Fruit fly (Drosophila melanogaster): ENCODE data around the gene dsf.

The dsf gene

DNA sequence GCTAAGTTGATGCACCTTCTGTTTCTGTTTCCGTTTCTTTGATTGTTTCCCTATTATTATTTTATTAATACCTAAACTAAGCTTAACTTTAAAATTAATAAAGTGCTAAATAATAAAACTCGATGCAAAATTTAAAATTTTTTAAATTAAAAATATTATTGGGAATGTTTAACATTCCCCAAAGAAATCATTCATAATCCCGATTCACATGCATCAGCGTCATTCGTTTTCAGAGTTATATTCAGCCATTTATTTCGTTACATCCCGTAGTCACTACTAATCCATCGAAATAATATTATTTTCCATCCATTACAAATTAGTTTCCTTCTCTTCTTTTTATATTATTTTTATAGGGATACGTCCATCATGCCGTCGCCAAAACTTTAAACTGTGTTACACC, 21.8 kb downstream of the dsf start:
- no peak for TF ChIP-seq CG1620 (GFP tag; optimal IDR thresholded peaks at IDR 0.05)
- no peak for TF ChIP-seq bab1 (GFP tag; optimal IDR thresholded peaks at IDR 0.05)
- TF ChIP-seq kay (GFP tag; ENCODE audit: borderline replicate concordance), result peak; percentile 96

DNA sequence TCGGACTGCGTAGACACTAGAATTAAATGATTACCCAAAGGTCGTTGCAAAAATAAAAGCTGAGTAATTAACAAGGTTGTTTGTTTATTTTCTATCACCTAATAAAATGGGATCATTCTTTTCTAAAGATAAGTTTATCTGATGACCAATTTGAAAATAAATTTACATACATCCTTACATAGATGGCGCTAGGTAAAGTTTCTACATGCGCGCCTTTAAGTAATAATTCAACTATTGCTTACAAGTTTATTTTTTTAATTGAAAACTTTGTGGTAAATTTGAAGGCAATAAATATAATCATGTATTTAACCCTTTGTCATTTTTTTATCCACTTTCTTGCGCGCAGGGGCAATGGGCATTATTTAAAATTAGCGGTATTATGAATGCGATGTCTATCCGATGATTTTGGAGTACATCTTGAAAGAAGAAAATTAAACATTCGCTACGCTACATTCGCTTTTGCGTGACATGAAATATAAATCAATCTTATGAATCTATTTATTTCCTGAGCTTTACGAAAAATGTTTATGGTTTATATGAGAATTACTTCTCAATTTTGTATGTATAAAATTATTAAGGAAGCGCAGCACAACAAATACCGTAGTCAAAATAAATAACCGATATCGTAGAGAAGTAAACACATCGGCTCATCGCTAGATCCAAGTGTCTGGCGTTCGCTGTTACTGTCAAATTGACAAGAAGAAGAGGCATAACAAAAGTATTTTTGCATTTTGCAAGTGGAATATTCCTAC, 23.2 kb downstream of the dsf start, which contains the start of gene CG9044:
TSS of gene CG9044 (plus strand) at position 676 of the 752 bp plus-strand sequence.
- TF ChIP-seq CG12768 (GFP tag; optimal IDR thresholded peaks at IDR 0.05) (no peak), cnc (optimal IDR thresholded peaks at IDR 0.05) (no peak), CG1620 (GFP tag; optimal IDR thresholded peaks at IDR 0.05) (peak; percentile 78), Hr96 (GFP tag; optimal IDR thresholded peaks at IDR 0.05) (no peak), CG7101 (tag; optimal IDR thresholded peaks at IDR 0.05) (peak; percentile 54), bab1 (GFP tag; optimal IDR thresholded peaks at IDR 0.05) (peak; percentile 72), ovo (GFP tag; optimal IDR thresholded peaks at IDR 0.05) (peak; percentile 32), toe (GFP tag; optimal IDR thresholded peaks at IDR 0.05) (no peak), CG5204 (GFP tag; optimal IDR thresholded peaks at IDR 0.05) (peak; percentile 72), CG14711 (tag; optimal IDR thresholded peaks at IDR 0.05) (peak; percentile 51), kay (GFP tag; ENCODE audit: borderline replicate concordance) (no peak), CG33017 (tag; optimal IDR thresholded peaks at IDR 0.05) (no peak), Mnt (GFP tag; optimal IDR thresholded peaks at IDR 0.05) (peak; percentile 51), pad (GFP tag; optimal IDR thresholded peaks at IDR 0.05) (peak; percentile 71), cic (GFP tag; optimal IDR thresholded peaks at IDR 0.05) (peak; percentile 34), Clk (GFP tag; optimal IDR thresholded peaks at IDR 0.05) (peak; percentile 11), CG11617 (GFP tag; optimal IDR thresholded peaks at IDR 0.05) (peak; percentile 70), Crg-1 (GFP tag; optimal IDR thresholded peaks at IDR 0.05) (peak; percentile 34), tj (GFP tag; optimal IDR thresholded peaks at IDR 0.05) (peak; percentile 62), CG7045 (GFP tag; optimal IDR thresholded peaks at IDR 0.05) (peak; percentile 43)

DNA sequence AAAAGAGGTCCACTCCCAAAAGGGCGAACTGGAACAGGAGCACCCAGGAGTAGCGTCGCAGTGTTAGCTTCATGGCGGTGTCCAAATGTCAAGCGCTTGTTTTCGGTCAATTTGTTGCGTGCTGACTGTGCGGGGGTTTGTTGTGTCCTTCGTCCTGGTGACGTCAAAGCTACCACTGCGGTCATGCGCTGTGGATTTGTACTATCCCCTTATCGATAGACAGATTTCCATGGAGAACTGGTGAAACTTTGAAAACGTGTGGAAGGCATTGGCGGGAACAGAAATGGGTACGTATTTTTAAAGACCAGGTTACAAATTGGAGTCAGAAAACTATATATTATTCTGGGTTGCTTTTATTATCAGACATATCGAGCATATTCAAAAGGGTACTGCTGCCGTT, 30.4 kb downstream of the dsf start, which contains the start of gene CG13999:
TSS of gene CG13999 (minus strand) at position 314 of the 400 bp plus-strand sequence.
- no peak for TF ChIP-seq CG5204 (GFP tag; optimal IDR thresholded peaks at IDR 0.05)
- no peak for TF ChIP-seq cic (GFP tag; optimal IDR thresholded peaks at IDR 0.05)
- no peak for TF ChIP-seq cnc (optimal IDR thresholded peaks at IDR 0.05)
- no peak for TF ChIP-seq kay (GFP tag; ENCODE audit: borderline replicate concordance)
- no peak for TF ChIP-seq CG14711 (tag; optimal IDR thresholded peaks at IDR 0.05)
- no peak for TF ChIP-seq toe (GFP tag; optimal IDR thresholded peaks at IDR 0.05)
- TF ChIP-seq CG7101 (tag; optimal IDR thresholded peaks at IDR 0.05), result no peak

DNA sequence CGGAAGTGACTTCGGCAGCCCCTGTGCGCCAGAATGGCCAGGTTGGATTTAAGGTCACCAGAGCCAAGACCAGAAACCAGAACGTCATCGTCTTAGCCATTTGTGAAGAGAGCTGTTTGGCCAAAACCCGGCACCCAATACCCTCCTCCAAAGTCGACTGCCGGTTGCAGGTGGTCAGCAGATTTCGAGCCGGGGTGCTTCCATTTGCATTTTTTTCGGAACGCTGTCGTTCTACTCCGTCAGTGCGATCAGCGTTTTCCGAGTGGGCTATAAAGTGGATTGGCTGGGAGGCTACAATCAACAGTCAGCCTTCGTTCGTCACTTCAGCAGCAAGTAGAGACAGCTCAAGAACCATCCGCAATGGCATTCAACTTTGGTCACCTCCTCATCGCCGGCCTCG, 31.0 kb downstream of the dsf start, which contains the start of the genes CG13998 and Vm26Ab:
TSS of gene CG13998 (minus strand) at position 114 of the 400 bp plus-strand sequence.
TSS of gene Vm26Ab (plus strand) at position 299 of the 400 bp plus-strand sequence.
- TF ChIP-seq CG33017 (tag; optimal IDR thresholded peaks at IDR 0.05), result no peak
- TF ChIP-seq kay (GFP tag; ENCODE audit: borderline replicate concordance), result no peak
- TF ChIP-seq tj (GFP tag; optimal IDR thresholded peaks at IDR 0.05), result peak; percentile 99
- no peak for TF ChIP-seq CG5204 (GFP tag; optimal IDR thresholded peaks at IDR 0.05)
- no peak for TF ChIP-seq ovo (GFP tag; optimal IDR thresholded peaks at IDR 0.05)

DNA sequence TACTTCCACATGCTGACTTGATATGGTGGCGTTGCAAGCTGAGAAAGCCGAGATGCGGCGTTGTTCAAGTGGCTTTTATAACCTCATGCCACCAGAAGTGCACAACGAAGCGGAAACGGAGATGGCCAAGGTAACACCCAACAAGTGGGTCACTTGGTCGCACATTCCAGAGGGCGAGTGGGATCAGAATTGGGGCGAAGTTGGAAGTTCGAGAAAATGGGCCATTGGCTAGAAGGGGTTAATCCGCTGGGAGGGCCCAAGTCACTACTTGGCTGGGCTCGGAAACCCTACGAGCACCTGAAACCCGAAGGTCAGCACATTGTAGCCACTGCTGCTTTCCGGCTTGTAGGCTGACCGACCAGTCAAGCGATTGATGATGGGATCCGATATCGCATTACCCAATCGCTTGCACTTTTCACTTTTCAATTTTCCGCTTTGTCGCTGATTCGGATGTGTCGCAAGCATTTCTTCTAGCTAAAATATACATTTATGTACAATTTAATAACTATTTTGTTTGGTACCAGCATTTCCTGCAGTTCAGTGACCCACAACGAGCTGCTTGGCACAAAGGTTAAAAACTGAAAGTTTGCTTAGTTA, 32.9 kb downstream of the dsf start, which contains the start of gene Vm26Ac:
TSS of gene Vm26Ac (minus strand) at position 51 of the 597 bp plus-strand sequence.
- peak; percentile 97 for TF ChIP-seq tj (GFP tag; optimal IDR thresholded peaks at IDR 0.05)
- no peak for TF ChIP-seq Hr96 (GFP tag; optimal IDR thresholded peaks at IDR 0.05)

DNA sequence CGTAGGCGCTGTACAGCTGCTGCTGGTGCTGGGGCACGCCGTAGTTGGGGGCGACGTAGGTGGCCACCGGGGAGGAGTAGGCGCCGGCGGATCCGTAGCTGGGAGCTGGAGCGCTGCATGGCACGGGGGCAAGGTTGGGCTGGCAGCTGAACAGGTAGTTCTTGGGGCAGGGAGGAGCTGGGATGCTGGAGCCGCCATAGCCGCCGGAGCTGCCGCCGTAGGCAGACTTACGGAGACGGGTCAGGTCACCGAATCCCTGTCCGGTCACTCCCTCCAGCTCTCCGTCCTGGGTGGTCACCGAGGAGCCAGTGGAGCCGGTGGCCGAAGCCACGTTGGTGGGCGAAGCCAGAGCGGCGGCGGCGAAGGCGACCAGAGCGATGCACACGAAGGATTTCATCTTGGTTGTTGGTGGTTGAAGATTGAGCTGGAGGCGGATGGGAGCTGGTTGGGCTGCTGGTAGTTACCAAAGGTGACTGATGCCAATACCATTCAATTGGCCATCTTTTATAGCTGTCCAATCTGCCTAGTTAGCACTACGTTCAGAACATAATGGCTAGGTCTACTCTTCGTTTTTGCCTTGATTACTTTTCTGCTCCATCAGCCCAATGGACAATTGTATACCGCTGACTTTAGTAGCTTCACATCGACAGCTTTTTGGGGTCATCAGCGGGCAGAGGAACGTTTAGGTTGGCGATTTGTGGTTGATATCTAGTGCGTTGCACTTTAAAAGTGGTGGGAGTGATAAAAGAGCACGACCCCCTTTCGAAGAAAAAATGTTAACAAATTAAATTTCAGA, 34.3 kb downstream of the dsf start, which contains the start of gene Vm26Aa:
TSS of gene Vm26Aa (minus strand) at position 478 of the 796 bp plus-strand sequence.
- TF ChIP-seq Mnt (GFP tag; optimal IDR thresholded peaks at IDR 0.05) (no peak), bab1 (GFP tag; optimal IDR thresholded peaks at IDR 0.05) (no peak), tj (GFP tag; optimal IDR thresholded peaks at IDR 0.05) (peak; percentile 98)

Data from whole organism, adult.